Worm (Caenorhabditis elegans) whole organism, young adult: ENCODE data around the gene F18E9.1.

Experiments
- F10E7.11 ChIP-seq: sonication (generic microtip); optimal IDR thresholded peaks from 2 replicates; lab custom pipeline; 2017; ENCODE audit warnings: mild to moderate bottlenecking, missing genetic modification characterization, moderate library complexity, missing compliant biosample characterization
- T07F8.4 ChIP-seq: sonication (generic microtip); optimal IDR thresholded peaks from 2 replicates; lab custom pipeline; 2016; ENCODE audit warnings: mild to moderate bottlenecking, missing genetic modification characterization, moderate library complexity, missing compliant biosample characterization
- ZK185.1 ChIP-seq: sonication (generic microtip); optimal IDR thresholded peaks from 2 replicates; lab custom pipeline; 2016; ENCODE audit warnings: mild to moderate bottlenecking, missing genetic modification characterization, missing compliant biosample characterization; ENCODE audit not compliant: poor library complexity, severe bottlenecking
- efl-1 ChIP-seq: fragments of 150-350 bp; optimal IDR thresholded peaks from 2 replicates; lab custom pipeline; 2014; ENCODE audit warnings: missing biosample characterization, missing genetic modification reagents, missing genetic modification characterization
- ekl-4 ChIP-seq: fragments of 200-800 bp; sonication (Bioruptor generic); IDR thresholded peaks from 2 replicates; pipeline ENCODE4 v1.3.6; 2022; ENCODE audit warnings: missing genetic modification reagents, missing genetic modification characterization, missing compliant biosample characterization
- fkh-3 ChIP-seq: sonication (generic microtip); optimal IDR thresholded peaks from 2 replicates; lab custom pipeline; 2016; ENCODE audit warnings: mild to moderate bottlenecking, missing genetic modification characterization, missing compliant biosample characterization
- hmg-20 ChIP-seq: fragments of 200-800 bp; sonication (Bioruptor generic); IDR thresholded peaks from 2 replicates; pipeline ENCODE4 v1.3.6; 2022; ENCODE audit warnings: missing genetic modification reagents, missing genetic modification characterization, missing compliant biosample characterization
- snpc-4 ChIP-seq, 5 experiments: fragments of 150-350 bp in 1 of 5; sonication (generic microtip) in 4 of 5; optimal IDR thresholded peaks; 2 replicates each; lab custom pipeline; 2014 to 2018; ENCODE audit warnings: missing genetic modification characterization in 5 of 5, missing biosample characterization in 3 of 5, antibody characterized with exemption in 2 of 5, mild to moderate bottlenecking in 2 of 5, missing compliant biosample characterization in 2 of 5, missing genotype in 2 of 5, moderate library complexity in 2 of 5, missing genetic modification reagents in 1 of 5
- tbx-9 ChIP-seq: sonication (generic microtip); optimal IDR thresholded peaks from 2 replicates; lab custom pipeline; 2016; ENCODE audit warnings: borderline replicate concordance, missing genetic modification characterization, inconsistent platforms, missing compliant biosample characterization

DNA sequence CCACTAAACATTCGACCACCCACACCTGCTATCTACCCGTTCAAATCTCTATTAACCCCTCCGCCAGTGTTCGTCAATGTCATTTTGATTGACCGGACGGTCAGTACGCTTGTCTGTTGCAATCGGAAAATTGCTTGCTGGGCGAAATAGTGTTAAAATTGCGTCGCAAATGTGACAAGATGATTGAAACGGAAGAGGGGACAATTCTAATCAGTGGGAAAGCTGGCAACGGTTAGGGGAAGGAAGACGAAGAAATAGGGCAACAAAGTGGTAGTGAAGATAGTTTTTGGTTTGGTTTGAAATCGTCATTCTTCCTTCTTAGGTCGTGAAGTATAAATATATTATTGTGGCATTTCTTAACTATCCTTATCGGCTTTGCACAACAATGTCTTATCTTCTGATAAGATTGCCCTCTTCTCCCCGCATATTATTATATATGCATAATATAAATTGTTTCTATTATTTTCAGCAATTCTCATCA lies 32.9 kb upstream of the F18E9.1 start:
- TF ChIP-seq tbx-9 (tag; lab: Kevin White, UChicago), result no peak
- TF ChIP-seq ZK185.1 (tag; lab: Kevin White, UChicago), result no peak
- TF ChIP-seq hmg-20 (GFP tag; lab: Robert Waterston, UW), result no peak
- TF ChIP-seq ekl-4 (GFP tag; lab: Robert Waterston, UW), result no peak
- TF ChIP-seq snpc-4 (GFP tag; optimal IDR thresholded peaks at IDR 0.05; lab: Kevin White, UChicago), result no peak
- no peak for TF ChIP-seq snpc-4 (tag; optimal IDR thresholded peaks at IDR 0.05; lab: Kevin White, UChicago)
- no peak for TF ChIP-seq T07F8.4 (tag; lab: Kevin White, UChicago)
- no peak for TF ChIP-seq F10E7.11
- no peak for TF ChIP-seq fkh-3 (tag; lab: Kevin White, UChicago)
- no peak for TF ChIP-seq efl-1 (GFP tag; lab: Kevin White, UChicago)
